Worm (Caenorhabditis elegans) whole organism, L4 larva: ENCODE results near the gene glp-1.
A peak's percentile ranks its signal among the peaks of the same experiment; 100 is the strongest.

Experiments used
- T20F7.1 ChIP-seq: fragments of 200-800 bp; sonication (Bioruptor generic); optimal IDR thresholded peaks from 2 replicates; lab custom pipeline; 2018; ENCODE audit warnings: mild to moderate bottlenecking, missing genetic modification characterization, missing compliant biosample characterization
- T26A8.4 ChIP-seq: fragments of 200-800 bp; sonication (Bioruptor generic); IDR thresholded peaks from 2 replicates; pipeline ENCODE4 v1.3.6; 2022; ENCODE audit warnings: missing genetic modification characterization, missing compliant biosample characterization
- ZK337.2 ChIP-seq: fragments of 200-800 bp; sonication (Bioruptor generic); IDR thresholded peaks from 2 replicates; pipeline ENCODE4 v1.3.6; 2022; ENCODE audit warnings: missing genetic modification reagents, missing genetic modification characterization, missing compliant biosample characterization
- aha-1 ChIP-seq: fragments of 150-350 bp; peaks from one replicate; lab custom pipeline; 2014; ENCODE audit warnings: missing biosample characterization, missing genetic modification characterization
- ceh-20 ChIP-seq: fragments of 200-800 bp; sonication (Bioruptor generic); IDR thresholded peaks from 2 replicates; pipeline ENCODE4 v1.3.6; 2022; ENCODE audit warnings: missing genetic modification reagents, missing genetic modification characterization, missing compliant biosample characterization
- ces-1 ChIP-seq: fragments of 150-350 bp; sonication (generic microtip); optimal IDR thresholded peaks from 4 replicates; lab custom pipeline; 2014; ENCODE audit warnings: missing biosample characterization, missing genetic modification reagents, missing genetic modification characterization
- cey-2 ChIP-seq: sonication (generic microtip); optimal IDR thresholded peaks from 3 replicates; lab custom pipeline; 2017; ENCODE audit warnings: missing genetic modification characterization, mild to moderate bottlenecking, missing compliant biosample characterization, antibody characterized with exemption, borderline replicate concordance; ENCODE audit not compliant: insufficient read depth
- daf-16 ChIP-seq, 3 experiments: sonication (generic microtip); optimal IDR thresholded peaks; 2 replicates each; lab custom pipeline; 2016 to 2017; ENCODE audit warnings: missing genetic modification characterization in 3 of 3, missing genetic modification reagents in 3 of 3, mild to moderate bottlenecking in 2 of 3, missing compliant biosample characterization in 2 of 3, missing biosample characterization in 1 of 3, moderate library complexity in 1 of 3
- dmd-6 ChIP-seq: fragments of 200-800 bp; sonication (Bioruptor generic); IDR thresholded peaks from 2 replicates; pipeline ENCODE4 v1.3.6; 2022; ENCODE audit warnings: missing genetic modification reagents, missing genetic modification characterization, missing compliant biosample characterization
- dmd-8 ChIP-seq: fragments of 200-800 bp; sonication (Bioruptor generic); IDR thresholded peaks from 2 replicates; pipeline ENCODE4 v1.3.6; 2022; ENCODE audit warnings: missing genetic modification characterization, missing compliant biosample characterization
- dmd-9 ChIP-seq: fragments of 200-800 bp; sonication (Bioruptor generic); IDR thresholded peaks from 2 replicates; pipeline ENCODE4 v1.3.6; 2022; ENCODE audit warnings: missing genetic modification reagents, missing genetic modification characterization, missing compliant biosample characterization
- duxl-1 ChIP-seq: sonication (generic microtip); optimal IDR thresholded peaks from 2 replicates; lab custom pipeline; 2016; ENCODE audit warnings: mild to moderate bottlenecking, missing genetic modification characterization, moderate library complexity, missing compliant biosample characterization; ENCODE audit not compliant: poor library complexity
- dve-1 ChIP-seq: sonication (generic microtip); optimal IDR thresholded peaks from 2 replicates; lab custom pipeline; 2017; ENCODE audit warnings: antibody characterized with exemption, mild to moderate bottlenecking, missing genetic modification characterization, missing compliant biosample characterization; ENCODE audit not compliant: insufficient read depth
- hlh-11 ChIP-seq: fragments of 200-800 bp; sonication (Bioruptor generic); optimal IDR thresholded peaks from 2 replicates; lab custom pipeline; 2018; ENCODE audit warnings: mild to moderate bottlenecking, missing genetic modification characterization, missing compliant biosample characterization
- hmg-1.1 ChIP-seq: fragments of 200-800 bp; sonication (Bioruptor generic); IDR thresholded peaks from 2 replicates; pipeline ENCODE4 v1.3.6; 2022; ENCODE audit warnings: missing genetic modification reagents, missing genetic modification characterization, missing compliant biosample characterization
- lin-1 ChIP-seq: fragments of 200-800 bp; sonication (Bioruptor generic); IDR thresholded peaks from 2 replicates; pipeline ENCODE4 v1.3.6; 2022; ENCODE audit warnings: missing genetic modification reagents, missing genetic modification characterization, missing compliant biosample characterization
- lin-38 ChIP-seq: fragments of 200-800 bp; sonication (Bioruptor generic); IDR thresholded peaks from 2 replicates; pipeline ENCODE4 v1.3.6; 2022; ENCODE audit warnings: missing genetic modification reagents, missing genetic modification characterization, missing compliant biosample characterization
- lsy-2 ChIP-seq, 2 experiments: fragments of 150-350 bp in 1 of 2; sonication (generic microtip) in 1 of 2; optimal IDR thresholded peaks; 2 replicates each; lab custom pipeline; 2014 to 2017; ENCODE audit warnings: missing biosample characterization in 2 of 2, missing genetic modification characterization in 2 of 2
- mdt-29 ChIP-seq: fragments of 200-800 bp; sonication (Bioruptor generic); IDR thresholded peaks from 2 replicates; pipeline ENCODE4 v1.3.6; 2022; ENCODE audit warnings: missing genetic modification reagents, missing genetic modification characterization, missing compliant biosample characterization
- mep-1 ChIP-seq: fragments of 150-350 bp; sonication (generic microtip); optimal IDR thresholded peaks from 3 replicates; lab custom pipeline; 2014; ENCODE audit warnings: missing biosample characterization, missing genetic modification characterization
- mes-2 ChIP-seq: sonication (generic microtip); optimal IDR thresholded peaks from 2 replicates; lab custom pipeline; 2016; ENCODE audit warnings: missing genotype, mild to moderate bottlenecking, missing genetic modification characterization, missing compliant biosample characterization; ENCODE audit not compliant: poor library complexity, severe bottlenecking
- mxl-3 ChIP-seq: fragments of 200-800 bp; sonication (Bioruptor generic); optimal IDR thresholded peaks from 2 replicates; lab custom pipeline; 2018; ENCODE audit warnings: mild to moderate bottlenecking, missing genetic modification characterization, missing compliant biosample characterization
- nhr-102 ChIP-seq: sonication (generic microtip); optimal IDR thresholded peaks from 2 replicates; lab custom pipeline; 2016; ENCODE audit warnings: mild to moderate bottlenecking, missing genetic modification characterization, moderate library complexity, missing compliant biosample characterization
- nhr-41 ChIP-seq: fragments of 200-800 bp; sonication (Bioruptor generic); IDR thresholded peaks from 2 replicates; pipeline ENCODE4 v1.3.6; 2022; ENCODE audit warnings: missing genetic modification reagents, missing genetic modification characterization, missing compliant biosample characterization
- nhr-42 ChIP-seq: fragments of 200-800 bp; sonication (Bioruptor generic); IDR thresholded peaks from 2 replicates; pipeline ENCODE4 v1.3.6; 2022; ENCODE audit warnings: missing genetic modification characterization, missing compliant biosample characterization
- nhr-48 ChIP-seq: sonication (generic microtip); optimal IDR thresholded peaks from 2 replicates; lab custom pipeline; 2016; ENCODE audit warnings: mild to moderate bottlenecking, missing genetic modification characterization, missing compliant biosample characterization
- pha-4 ChIP-seq, 2 experiments: fragments of 150-350 bp in 1 of 2; fragments of 200-800 bp in 1 of 2; sonication (Bioruptor generic) in 1 of 2; IDR thresholded peaks in 1 of 2; optimal IDR thresholded peaks in 1 of 2; 2 replicates each; pipeline versions ENCODE4 v1.3.6 to Lab custom; 2014 to 2022; ENCODE audit warnings: missing genetic modification characterization in 2 of 2, missing genetic modification reagents in 2 of 2, missing biosample characterization in 1 of 2, missing compliant biosample characterization in 1 of 2
- php-3 ChIP-seq: fragments of 200-800 bp; sonication (Bioruptor generic); IDR thresholded peaks from 2 replicates; pipeline ENCODE4 v1.3.6; 2022; ENCODE audit warnings: missing genetic modification reagents, missing genetic modification characterization, missing compliant biosample characterization
- pqm-1 ChIP-seq: sonication (generic microtip); optimal IDR thresholded peaks from 2 replicates; lab custom pipeline; 2017; ENCODE audit warnings: missing biosample characterization, missing genetic modification characterization
- saeg-2 ChIP-seq: fragments of 200-800 bp; sonication (Bioruptor generic); IDR thresholded peaks from 2 replicates; pipeline ENCODE4 v1.3.6; 2022; ENCODE audit warnings: missing genetic modification reagents, missing genetic modification characterization, missing compliant biosample characterization
- sdz-12 ChIP-seq: fragments of 200-800 bp; sonication (Bioruptor generic); optimal IDR thresholded peaks from 2 replicates; lab custom pipeline; 2018; ENCODE audit warnings: mild to moderate bottlenecking, missing genetic modification characterization, missing compliant biosample characterization
- set-16 ChIP-seq: fragments of 200-800 bp; sonication (Bioruptor generic); IDR thresholded peaks from 2 replicates; pipeline ENCODE4 v1.3.6; 2022; ENCODE audit warnings: missing genetic modification reagents, missing genetic modification characterization, missing compliant biosample characterization
- skn-1 ChIP-seq: fragments of 150-350 bp; optimal IDR thresholded peaks from 2 replicates; lab custom pipeline; 2014; ENCODE audit warnings: missing biosample characterization, missing genetic modification characterization
- spr-1 ChIP-seq: sonication (generic microtip); optimal IDR thresholded peaks from 2 replicates; lab custom pipeline; 2016; ENCODE audit warnings: mild to moderate bottlenecking, missing genetic modification characterization, missing compliant biosample characterization
- spr-3 ChIP-seq: fragments of 200-800 bp; sonication (Bioruptor generic); optimal IDR thresholded peaks from 2 replicates; lab custom pipeline; 2018; ENCODE audit warnings: mild to moderate bottlenecking, missing genetic modification characterization, missing compliant biosample characterization
- tra-1 ChIP-seq: fragments of 200-800 bp; sonication (Bioruptor generic); IDR thresholded peaks from 2 replicates; pipeline ENCODE4 v1.3.6; 2022; ENCODE audit warnings: missing genetic modification reagents, missing genetic modification characterization, missing compliant biosample characterization
- unc-39 ChIP-seq: sonication (generic microtip); optimal IDR thresholded peaks from 2 replicates; lab custom pipeline; 2017; ENCODE audit warnings: missing biosample characterization, missing genetic modification characterization
- zag-1 ChIP-seq: fragments of 150-350 bp; optimal IDR thresholded peaks from 2 replicates; lab custom pipeline; 2014; ENCODE audit warnings: missing biosample characterization, missing genetic modification characterization
- zfp-3 ChIP-seq: fragments of 200-800 bp; sonication (Bioruptor generic); conservative IDR thresholded peaks from 2 replicates; pipeline ENCODE4 v1.3.6; 2022; ENCODE audit warnings: missing genetic modification reagents, missing genetic modification characterization, missing compliant biosample characterization
- zip-2 ChIP-seq: fragments of 150-350 bp; optimal IDR thresholded peaks from 2 replicates; lab custom pipeline; 2014; ENCODE audit warnings: missing biosample characterization, missing genetic modification characterization

The glp-1 gene

ce11 chrIII:9058959-9059534 lies 33.0 kb upstream of the glp-1 start, which contains the start of gene gst-1 (continued):
- TF ChIP-seq pha-4 (GFP tag; IDR thresholded peaks at IDR 0.05; lab: Robert Waterston, UW) (peak; percentile 40; the same call in 1 of the 2 replicates), pha-4 (tag; optimal IDR thresholded peaks at IDR 0.05; lab: Kevin White, UChicago) (no peak), dmd-8 (GFP tag; lab: Robert Waterston, UW) (0 out of 2 replicates have a peak, but pooled peaks have one; percentile 26), dmd-9 (GFP tag; lab: Robert Waterston, UW) (no peak), hlh-11 (peak; percentile 54), skn-1 (no peak), mxl-3 (GFP tag; lab: Kevin White, UChicago) (peak; percentile 62), nhr-48 (tag; lab: Kevin White, UChicago) (peak; percentile 49), T20F7.1 (GFP tag; lab: Kevin White, UChicago) (peak; percentile 45), lsy-2 (tag; optimal IDR thresholded peaks at IDR 0.05; lab: Kevin White, UChicago) (peak in 1 of 2 experiments; percentile 48), php-3 (GFP tag; lab: Robert Waterston, UW) (no peak), tra-1 (GFP tag; lab: Robert Waterston, UW) (0 out of 2 replicates have a peak, but pooled peaks have one; percentile 8), hmg-1.1 (0 out of 2 replicates have a peak, but pooled peaks have one; percentile 31), daf-16 (GFP tag; optimal IDR thresholded peaks at IDR 0.05; lab: Kevin White, UChicago) (no peak), daf-16 (tag; optimal IDR thresholded peaks at IDR 0.05; lab: Kevin White, UChicago) (peak; percentile 70)

ce11 chrIII:9060267-9060666 lies 31.8 kb upstream of the glp-1 start:
- TF ChIP-seq pqm-1 (tag; lab: Kevin White, UChicago) (no peak), nhr-41 (GFP tag; lab: Robert Waterston, UW) (0 out of 2 replicates have a peak, but pooled peaks have one; percentile 5), nhr-42 (GFP tag; lab: Robert Waterston, UW) (0 out of 2 replicates have a peak, but pooled peaks have one; percentile 16), spr-1 (tag; lab: Kevin White, UChicago) (peak; percentile 39), nhr-102 (tag; lab: Kevin White, UChicago) (peak; percentile 38), daf-16 (GFP tag; optimal IDR thresholded peaks at IDR 0.05; lab: Kevin White, UChicago) (peak in 1 of 2 experiments; percentile 30), daf-16 (tag; optimal IDR thresholded peaks at IDR 0.05; lab: Kevin White, UChicago) (peak; percentile 36), mep-1 (peak; percentile 53), T26A8.4 (peak; percentile 66), zfp-3 (GFP tag; lab: Robert Waterston, UW) (peak; percentile 91), lin-1 (GFP tag; lab: Robert Waterston, UW) (0 out of 2 replicates have a peak, but pooled peaks have one; percentile 8), hlh-11 (peak; percentile 50), sdz-12 (GFP tag; lab: Kevin White, UChicago) (no peak), ZK337.2 (GFP tag; lab: Robert Waterston, UW) (no peak), mdt-29 (GFP tag; lab: Robert Waterston, UW) (peak; percentile 28; the same call in 1 of the 2 replicates), T20F7.1 (GFP tag; lab: Kevin White, UChicago) (peak; percentile 71), duxl-1 (peak; percentile 55), dve-1 (tag; lab: Kevin White, UChicago) (peak; percentile 73), hmg-1.1 (peak; percentile 27; the same call in 1 of the 2 replicates), saeg-2 (GFP tag; lab: Robert Waterston, UW) (no peak), pha-4 (GFP tag; IDR thresholded peaks at IDR 0.05; lab: Robert Waterston, UW) (peak; percentile 70; the same call in 1 of the 2 replicates), pha-4 (tag; optimal IDR thresholded peaks at IDR 0.05; lab: Kevin White, UChicago) (no peak), cey-2 (tag; lab: Kevin White, UChicago) (no peak), dmd-6 (GFP tag; lab: Robert Waterston, UW) (peak; percentile 34; the same call in 1 of the 2 replicates), mes-2 (tag; lab: Kevin White, UChicago) (peak; percentile 0), lsy-2 (tag; optimal IDR thresholded peaks at IDR 0.05; lab: Kevin White, UChicago) (peak in 1 of 2 experiments; percentile 55), lin-38 (peak; percentile 60)

DNA sequence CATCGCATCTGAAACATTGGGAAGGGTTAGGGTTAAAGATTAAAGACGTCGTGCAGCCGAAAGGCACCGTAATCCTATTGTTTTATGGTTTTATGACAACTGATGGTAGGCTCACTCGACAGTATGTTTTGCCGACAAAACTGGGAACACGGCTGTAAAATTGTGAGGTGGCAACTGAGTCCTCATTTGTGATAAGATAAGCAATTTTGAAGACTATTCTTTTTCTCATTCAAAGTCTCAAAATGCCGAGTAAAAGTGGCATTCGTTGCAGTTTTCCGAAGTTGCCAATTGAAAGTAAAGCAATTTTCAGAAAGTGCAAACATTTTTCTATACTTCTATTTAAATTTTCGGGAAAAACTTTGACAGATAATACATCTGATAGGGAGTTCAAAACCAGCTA lies 22.3 kb upstream of the glp-1 start:
- TF ChIP-seq zip-2 (tag; lab: Kevin White, UChicago) = no peak
- no peak for TF ChIP-seq zag-1
- peak; percentile 59 for TF ChIP-seq pqm-1 (tag; lab: Kevin White, UChicago)
- TF ChIP-seq aha-1 = peak; percentile 71
- TF ChIP-seq unc-39 (tag; lab: Kevin White, UChicago) = no peak
- peak; percentile 1 for TF ChIP-seq dve-1 (tag; lab: Kevin White, UChicago)
- TF ChIP-seq set-16 (GFP tag; lab: Robert Waterston, UW) = no peak
- no peak for TF ChIP-seq spr-3 (GFP tag; lab: Kevin White, UChicago)
- no peak for TF ChIP-seq ces-1 (GFP tag; lab: Kevin White, UChicago)
- TF ChIP-seq T26A8.4 = no peak
- no peak for TF ChIP-seq skn-1
- no peak for TF ChIP-seq cey-2 (tag; lab: Kevin White, UChicago)
- TF ChIP-seq ceh-20 (GFP tag; lab: Robert Waterston, UW) = no peak
